Fruit fly (Drosophila melanogaster): ENCODE measurements around the gene CG10748.
A peak's percentile ranks its signal among the peaks of the same experiment; 100 is the strongest.

The CG10748 gene

DNA sequence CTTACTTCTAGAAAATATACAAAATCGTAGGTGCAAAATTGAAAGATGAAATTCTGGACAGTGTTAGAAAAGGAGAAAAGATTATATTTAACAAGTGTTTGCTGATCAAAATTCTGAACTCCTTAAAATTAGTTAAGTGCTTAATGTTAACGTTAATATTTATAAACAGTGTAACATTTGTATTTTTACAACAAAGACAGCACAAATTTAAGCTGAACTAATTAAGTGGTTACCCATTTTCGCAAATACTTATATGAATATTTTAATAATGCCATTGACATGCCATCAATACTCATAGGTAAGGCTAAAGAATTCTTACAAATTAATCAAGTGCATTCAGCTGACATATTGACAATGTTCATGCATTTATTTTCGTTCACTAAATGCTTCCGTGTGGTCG, 17.6 kb downstream of the CG10748 start, which contains the start of gene CG10752:
Gene CG10752, minus strand, starts transcription at position 101 of the 400 bp plus-strand sequence.
- TF ChIP-seq ato (GFP tag; IDR thresholded peaks at IDR 0.05; ENCODE audit: partially characterized antibody) (no peak), tin (GFP tag; optimal IDR thresholded peaks at IDR 0.05) (no peak), CG17568 (GFP tag; optimal IDR thresholded peaks at IDR 0.05) (no peak), ci (GFP tag; IDR thresholded peaks at IDR 0.05) (no peak), CG18619 (GFP tag; optimal IDR thresholded peaks at IDR 0.05) (no peak), seq (GFP tag; IDR thresholded peaks at IDR 0.05) (no peak), btn (GFP tag; optimal IDR thresholded peaks at IDR 0.05) (no peak), GATAe (GFP tag; conservative IDR thresholded peaks at IDR 0.05) (no peak), H15 (GFP tag; IDR thresholded peaks at IDR 0.05) (no peak), ems (GFP tag; optimal IDR thresholded peaks at IDR 0.05) (no peak), dpn (GFP tag; optimal IDR thresholded peaks at IDR 0.05) (no peak), CG9932 (GFP tag; IDR thresholded peaks at IDR 0.05) (no peak)

DNA sequence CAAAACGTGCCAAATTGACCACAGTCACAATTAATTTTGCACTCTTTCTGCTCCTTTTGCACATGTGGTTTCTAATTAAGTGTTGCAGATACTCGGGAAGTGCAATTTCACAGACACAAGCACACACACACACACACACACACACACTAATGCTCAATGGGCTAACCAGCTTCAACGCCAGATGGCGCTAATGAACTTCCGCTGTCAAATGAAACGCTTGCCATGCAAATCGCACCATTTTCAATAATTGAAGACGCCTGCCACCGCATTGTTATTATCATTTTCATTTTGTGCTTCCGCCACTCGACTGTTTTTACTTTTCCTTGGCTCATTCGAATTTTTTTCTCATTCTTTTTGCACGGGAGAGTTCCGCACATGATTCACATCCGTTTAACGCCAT, 22.8 kb downstream of the CG10748 start:
- TF ChIP-seq inv (GFP tag; IDR thresholded peaks at IDR 0.05; ENCODE audit: partially characterized antibody) (0 out of 2 replicates have a peak, but pooled peaks have one; percentile 16), CG4360 (GFP tag; IDR thresholded peaks at IDR 0.05) (no peak), ewg (GFP tag; optimal IDR thresholded peaks at IDR 0.05) (no peak), unc-4 (GFP tag; IDR thresholded peaks at IDR 0.05; ENCODE audit: partially characterized antibody) (no peak), CTCF (GFP tag; optimal IDR thresholded peaks at IDR 0.05) (peak; percentile 53)

Measured in whole organism, embryonic.